Fruit fly (Drosophila melanogaster): Measurements from ENCODE around the gene CG12502.

The CG12502 gene

DNA sequence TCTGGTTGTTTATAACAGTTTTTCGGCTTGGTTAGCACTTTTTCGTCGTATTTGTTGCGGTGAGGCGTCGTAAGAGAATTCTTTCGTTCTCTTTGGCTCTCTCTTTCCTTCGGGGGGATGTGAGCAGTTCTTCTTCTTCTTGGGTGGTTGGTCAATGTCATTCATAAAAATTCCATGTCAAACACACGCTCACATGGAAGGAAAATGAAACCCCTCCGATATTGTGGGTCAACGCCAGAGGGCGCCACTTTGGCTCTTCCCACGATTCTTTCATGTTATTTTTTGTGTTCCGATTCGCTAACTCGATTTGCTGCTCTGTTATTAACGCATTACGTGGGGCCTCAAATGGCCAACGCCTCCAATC lies 17.7 kb downstream of the CG12502 start:
- TF ChIP-seq CTCF (optimal IDR thresholded peaks at IDR 0.05) (peak; percentile 84 to 88), CG8478 (optimal IDR thresholded peaks at IDR 0.05) (no peak)

DNA sequence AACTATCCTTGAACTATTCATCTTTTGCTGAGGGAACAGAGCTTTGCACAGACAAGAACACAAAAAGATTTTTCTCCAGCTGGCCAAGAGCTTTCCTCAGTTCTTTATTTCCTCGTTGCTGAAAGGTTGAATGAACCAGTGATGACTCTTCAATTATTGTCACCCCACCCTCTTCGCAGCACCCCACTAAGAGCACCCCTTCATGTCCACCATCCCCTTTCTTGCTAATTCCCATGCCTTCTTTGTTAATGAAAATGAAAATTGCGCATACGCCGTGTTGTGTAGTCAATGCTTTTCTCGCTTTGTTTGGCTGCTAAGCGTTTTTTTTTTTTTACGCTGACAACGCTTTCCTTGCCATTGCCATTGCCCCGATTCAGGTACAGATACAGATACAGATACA lies 18.6 kb downstream of the CG12502 start:
- TF ChIP-seq CTCF (optimal IDR thresholded peaks at IDR 0.05) (no peak), CG8478 (optimal IDR thresholded peaks at IDR 0.05) (no peak)

- TF ChIP-seq CG8478 (optimal IDR thresholded peaks at IDR 0.05) (no peak), CTCF (optimal IDR thresholded peaks at IDR 0.05) (no peak)
These were observed 19.0 kb downstream of the CG12502 start for dm6 chr3L:884239-884638.

- TF ChIP-seq CTCF (optimal IDR thresholded peaks at IDR 0.05) (no peak), CG8478 (optimal IDR thresholded peaks at IDR 0.05) (no peak)
These were observed 19.8 kb downstream of the CG12502 start for dm6 chr3L:885006-885405.

DNA sequence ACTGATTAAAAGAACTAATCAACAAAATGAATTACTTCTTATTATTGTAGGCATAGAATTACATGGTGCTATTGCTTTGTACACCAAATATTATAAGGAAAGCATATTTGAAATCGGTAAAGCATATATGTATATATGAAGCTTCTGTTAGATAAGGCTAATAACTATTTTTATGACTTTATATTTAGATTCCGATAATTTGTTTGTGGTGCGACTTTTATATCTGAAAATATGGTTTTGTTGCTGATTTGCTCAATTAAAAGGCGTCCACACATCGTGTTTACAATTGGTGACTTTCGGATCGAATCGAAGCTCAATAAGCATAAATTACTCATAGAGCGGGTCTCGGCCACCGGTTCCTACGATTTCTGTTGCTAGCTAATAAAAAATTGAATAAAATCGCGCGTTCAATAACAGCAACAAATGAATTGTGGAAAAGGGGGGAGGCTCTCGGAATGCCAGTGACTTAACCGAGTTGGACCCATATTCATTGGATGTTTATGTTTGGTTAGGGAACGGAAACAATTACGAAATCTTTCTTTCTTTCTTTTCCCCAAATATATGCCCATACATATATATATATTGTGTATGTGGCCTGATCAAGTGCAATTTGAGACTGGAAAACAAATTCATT lies 20.5 kb downstream of the CG12502 start:
- TF ChIP-seq CTCF (optimal IDR thresholded peaks at IDR 0.05) (no peak), CG8478 (optimal IDR thresholded peaks at IDR 0.05) (no peak)

- no peak for TF ChIP-seq CTCF (optimal IDR thresholded peaks at IDR 0.05)
- TF ChIP-seq CG8478 (optimal IDR thresholded peaks at IDR 0.05): no peak
These were observed 22.4 kb downstream of the CG12502 start for dm6 chr3L:887423-888097.

DNA sequence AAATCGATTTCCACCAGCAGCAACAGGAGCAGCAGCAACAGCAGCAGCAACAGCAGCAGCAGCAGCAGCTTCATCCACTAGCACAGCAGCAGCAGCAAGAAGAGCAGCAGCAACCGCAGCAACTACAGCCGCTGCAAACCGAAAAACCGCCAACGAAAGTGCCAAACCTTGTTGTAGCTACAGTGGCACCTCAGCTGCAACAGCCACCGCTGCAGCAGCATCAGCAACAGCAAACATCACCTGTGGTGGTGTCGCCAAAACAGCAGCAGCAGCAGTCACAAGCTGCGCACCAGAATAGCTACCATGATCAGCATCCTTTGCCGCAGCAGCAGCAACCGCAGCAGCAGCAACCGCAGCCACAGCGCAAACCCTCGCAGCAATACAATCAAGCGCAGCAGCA lies 23.2 kb downstream of the CG12502 start:
- TF ChIP-seq CTCF (optimal IDR thresholded peaks at IDR 0.05): no peak
- TF ChIP-seq CG8478 (optimal IDR thresholded peaks at IDR 0.05): no peak

dm6 chr3L:895314-895980 lies 30.3 kb downstream of the CG12502 start, which contains the start of gene CG34056:
TSS of gene CG34056 (plus strand) at chr3L:895951.
- no peak for TF ChIP-seq CG8478 (optimal IDR thresholded peaks at IDR 0.05)
- no peak for TF ChIP-seq CTCF (optimal IDR thresholded peaks at IDR 0.05)

- TF ChIP-seq CG8478 (optimal IDR thresholded peaks at IDR 0.05) (no peak), CTCF (optimal IDR thresholded peaks at IDR 0.05) (no peak)
These were observed 31.9 kb downstream of the CG12502 start, which contains the start of gene CG34057 for dm6 chr3L:897080-897479. TSS of gene CG34057 (plus strand) at chr3L:897380.

dm6 chr3L:899304-899703 lies 34.1 kb downstream of the CG12502 start:
- no peak for TF ChIP-seq CG8478 (optimal IDR thresholded peaks at IDR 0.05)
- TF ChIP-seq CTCF (optimal IDR thresholded peaks at IDR 0.05): no peak

- TF ChIP-seq CG8478 (optimal IDR thresholded peaks at IDR 0.05): no peak
- TF ChIP-seq CTCF (optimal IDR thresholded peaks at IDR 0.05): no peak
These were observed 35.5 kb downstream of the CG12502 start for dm6 chr3L:900466-901249.

DNA sequence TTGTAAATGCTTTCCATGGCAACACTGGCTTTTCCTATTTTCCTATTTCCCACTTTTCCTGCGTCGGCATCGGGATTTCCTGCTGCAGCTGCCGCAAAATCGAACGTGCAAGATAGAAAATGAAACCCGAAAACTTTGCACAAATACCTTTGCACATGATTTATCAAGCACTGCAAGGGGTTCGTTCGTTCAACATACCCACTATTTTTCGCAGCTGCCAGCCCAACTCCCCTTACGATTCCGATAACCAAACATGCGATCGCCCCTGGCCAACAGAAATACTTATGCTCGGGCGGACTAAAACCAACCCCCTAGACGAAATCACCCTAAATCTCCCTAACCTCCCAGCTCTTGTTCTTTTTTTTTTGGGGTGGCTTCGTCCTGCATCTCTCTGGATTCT lies 36.2 kb downstream of the CG12502 start:
- TF ChIP-seq CG8478 (optimal IDR thresholded peaks at IDR 0.05) (no peak), CTCF (optimal IDR thresholded peaks at IDR 0.05) (no peak)

DNA sequence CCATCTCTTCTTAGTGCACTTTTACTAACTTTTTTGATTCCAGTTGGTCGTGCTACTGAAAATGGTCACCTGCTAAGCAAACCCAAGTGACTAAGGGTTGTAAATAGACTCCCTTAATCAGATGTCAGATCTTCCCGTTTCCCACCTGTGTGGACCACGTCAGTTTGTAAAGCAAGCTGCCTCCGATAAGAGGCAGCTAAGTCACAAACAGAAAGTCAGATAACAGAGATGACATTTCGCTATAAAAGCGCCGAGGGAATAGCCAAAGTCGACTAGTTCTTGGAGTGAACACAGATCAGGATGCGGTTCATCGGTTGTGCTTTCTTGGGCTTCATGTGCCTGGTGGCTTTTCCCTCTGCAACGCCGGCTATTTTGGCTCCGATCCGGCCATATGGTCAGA lies 37.4 kb downstream of the CG12502 start, which contains the start of gene mat:
mat (plus strand) TSS at position 301 of the 400 bp plus-strand sequence.
- TF ChIP-seq CG8478 (optimal IDR thresholded peaks at IDR 0.05) (no peak), CTCF (optimal IDR thresholded peaks at IDR 0.05) (no peak)

DNA sequence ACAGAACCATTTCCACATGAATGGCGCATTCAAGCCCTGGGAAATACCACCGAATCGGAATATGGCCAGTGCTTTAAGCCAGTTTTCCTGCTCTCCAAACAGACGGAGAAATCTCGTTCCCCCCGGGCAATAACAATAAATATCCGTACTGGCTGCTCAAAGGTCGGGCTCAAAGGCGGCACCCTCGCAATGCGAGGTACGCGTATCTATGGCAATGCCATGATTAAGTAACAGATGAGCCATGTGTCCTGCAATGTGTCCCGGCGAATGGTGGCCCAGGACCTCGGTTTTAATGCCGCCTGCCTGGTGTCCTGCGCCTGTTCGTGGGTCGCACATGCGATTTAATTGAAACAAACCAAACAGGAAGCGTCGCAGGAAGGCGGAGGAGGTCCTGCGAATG lies 38.7 kb downstream of the CG12502 start:
- TF ChIP-seq CG8478 (optimal IDR thresholded peaks at IDR 0.05) (no peak), CTCF (optimal IDR thresholded peaks at IDR 0.05) (no peak)

dm6 chr3L:904364-904763 lies 39.2 kb downstream of the CG12502 start:
- no peak for TF ChIP-seq CTCF (optimal IDR thresholded peaks at IDR 0.05)
- no peak for TF ChIP-seq CG8478 (optimal IDR thresholded peaks at IDR 0.05)

Measured in S2 (cell line).